Worm (Caenorhabditis elegans): ENCODE measurements around the gene K07C11.10.

K07C11.10 gene

ce11 chrV:8196993-8197392 is 29.7 kb downstream of the K07C11.10 start:
- TF ChIP-seq attf-5 (GFP tag; optimal IDR thresholded peaks at IDR 0.05), result no peak
- no peak for TF ChIP-seq pbrm-1 (GFP tag; IDR thresholded peaks at IDR 0.05)
- no peak for TF ChIP-seq sptf-2 (GFP tag; optimal IDR thresholded peaks at IDR 0.05)
- TF ChIP-seq F22D6.2 (tag; optimal IDR thresholded peaks at IDR 0.05), result no peak
- no peak for TF ChIP-seq hrde-1 (tag; optimal IDR thresholded peaks at IDR 0.05; ENCODE audit: borderline replicate concordance)
- no peak for TF ChIP-seq nhr-80 (tag; optimal IDR thresholded peaks at IDR 0.05)
- TF ChIP-seq lsl-1 (GFP tag; optimal IDR thresholded peaks at IDR 0.05), result no peak
- TF ChIP-seq egl-18 (GFP tag; IDR thresholded peaks at IDR 0.05), result no peak
- no peak for TF ChIP-seq hlh-26 (GFP tag; conservative IDR thresholded peaks at IDR 0.05)
- TF ChIP-seq hsf-1 (GFP tag; IDR thresholded peaks at IDR 0.05), result no peak
- no peak for TF ChIP-seq rpc-1 (optimal IDR thresholded peaks at IDR 0.05)
- no peak for TF ChIP-seq rpc-1 (tag; optimal IDR thresholded peaks at IDR 0.05)
- TF ChIP-seq ceh-40 (GFP tag; IDR thresholded peaks at IDR 0.05), result no peak
- no peak for TF ChIP-seq T26A5.8 (tag; optimal IDR thresholded peaks at IDR 0.05)
- no peak for TF ChIP-seq C06A6.2 (GFP tag; conservative IDR thresholded peaks at IDR 0.05)
- no peak for TF ChIP-seq nfya-2 (GFP tag; IDR thresholded peaks at IDR 0.05)
- no peak for TF ChIP-seq gei-17 (GFP tag; optimal IDR thresholded peaks at IDR 0.05)
- TF ChIP-seq Y79H2A.3 (GFP tag; conservative IDR thresholded peaks at IDR 0.05), result no peak
- no peak for TF ChIP-seq nhr-179 (tag; optimal IDR thresholded peaks at IDR 0.05)
- TF ChIP-seq snpc-4 (GFP tag; optimal IDR thresholded peaks at IDR 0.05), result no peak
- no peak for TF ChIP-seq snpc-4 (tag; optimal IDR thresholded peaks at IDR 0.05)
- TF ChIP-seq F49E8.2 (tag; optimal IDR thresholded peaks at IDR 0.05; ENCODE audit: insufficient read depth), result no peak

- TF ChIP-seq akir-1 (GFP tag; optimal IDR thresholded peaks at IDR 0.05), result no peak
- no peak for TF ChIP-seq let-607 (tag; optimal IDR thresholded peaks at IDR 0.05)
- TF ChIP-seq C06A6.2 (GFP tag; conservative IDR thresholded peaks at IDR 0.05), result no peak
- no peak for TF ChIP-seq repo-1 (tag; optimal IDR thresholded peaks at IDR 0.05)
- TF ChIP-seq B0035.1 (tag; optimal IDR thresholded peaks at IDR 0.05), result no peak
- TF ChIP-seq aptf-3 (GFP tag; IDR thresholded peaks at IDR 0.05), result no peak
- no peak for TF ChIP-seq F37B4.10 (GFP tag; IDR thresholded peaks at IDR 0.05)
- no peak for TF ChIP-seq tbx-9 (tag; optimal IDR thresholded peaks at IDR 0.05; ENCODE audit: borderline replicate concordance)
- TF ChIP-seq atf-7 (tag; optimal IDR thresholded peaks at IDR 0.05), result no peak
- no peak for TF ChIP-seq athp-1 (tag; optimal IDR thresholded peaks at IDR 0.05)
- no peak for TF ChIP-seq lsy-27 (tag; optimal IDR thresholded peaks at IDR 0.05; ENCODE audit: borderline replicate concordance, insufficient read depth)
- no peak for TF ChIP-seq Y53F4B.3 (GFP tag; IDR thresholded peaks at IDR 0.05)
- TF ChIP-seq D2030.7 (GFP tag; IDR thresholded peaks at IDR 0.05), result no peak
- no peak for TF ChIP-seq madf-3 (GFP tag; IDR thresholded peaks at IDR 0.05)
- no peak for TF ChIP-seq ceh-79 (tag; optimal IDR thresholded peaks at IDR 0.05)
Measured at ce11 chrV:8195889-8196418, 30.8 kb downstream of the K07C11.10 start, which contains the start of gene F20D6.10. Gene F20D6.10 (minus strand): TSS chrV:8195939.

ce11 chrV:8190430-8190829 is 36.3 kb downstream of the K07C11.10 start, which contains the start of gene F20D6.1:
Gene F20D6.1 (plus strand): TSS chrV:8190730.
- TF ChIP-seq ama-1 (optimal IDR thresholded peaks at IDR 0.05), result no peak
- TF ChIP-seq ama-1 (GFP tag; optimal IDR thresholded peaks at IDR 0.05), result no peak
- no peak for TF ChIP-seq unc-62 (GFP tag; optimal IDR thresholded peaks at IDR 0.05)
- TF ChIP-seq ceh-91 (GFP tag; IDR thresholded peaks at IDR 0.05), result no peak
- no peak for TF ChIP-seq bed-2 (GFP tag; IDR thresholded peaks at IDR 0.05)
- no peak for TF ChIP-seq hmg-20 (GFP tag; IDR thresholded peaks at IDR 0.05)
- TF ChIP-seq die-1 (tag; optimal IDR thresholded peaks at IDR 0.05), result no peak
- TF ChIP-seq attf-5 (GFP tag; optimal IDR thresholded peaks at IDR 0.05), result no peak

Measured in whole organism, young adult.